Fruit fly (Drosophila melanogaster) whole organism, embryonic: ENCODE results near the gene IntS4.

Source experiments
- ATbp ChIP-seq: fragments of 200-800 bp; sonication (Bioruptor generic); optimal IDR thresholded peaks from 2 replicates; lab custom pipeline; 2017; ENCODE audit warnings: missing biosample characterization, mild to moderate bottlenecking, missing genetic modification characterization, missing genetic modification reagents
- Bteb2 ChIP-seq: fragments of 200-800 bp; sonication (Bioruptor generic); optimal IDR thresholded peaks from 2 replicates; lab custom pipeline; 2016; ENCODE audit warnings: missing biosample characterization, missing genetic modification characterization
- CG10321 ChIP-seq: fragments of 200-800 bp; sonication (Bioruptor generic); IDR thresholded peaks from 2 replicates; pipeline ENCODE4 v1.3.6; 2022; ENCODE audit warnings: missing biosample characterization, missing genetic modification characterization
- CG10959 ChIP-seq: fragments of 200-800 bp; sonication (Bioruptor generic); IDR thresholded peaks from 2 replicates; pipeline ENCODE4 v1.3.6; 2022; ENCODE audit warnings: missing biosample characterization, missing genetic modification characterization
- CG12155 ChIP-seq: fragments of 200-800 bp; sonication (Bioruptor generic); optimal IDR thresholded peaks from 3 replicates; lab custom pipeline; 2016; ENCODE audit warnings: missing biosample characterization, missing genetic modification characterization
- CG12219 ChIP-seq: fragments of 200-800 bp; sonication (Bioruptor generic); optimal IDR thresholded peaks from 3 replicates; lab custom pipeline; 2018; ENCODE audit warnings: missing biosample characterization, mild to moderate bottlenecking, missing genetic modification characterization
- CG12236 ChIP-seq: fragments of 200-800 bp; sonication (Bioruptor generic); optimal IDR thresholded peaks from 2 replicates; lab custom pipeline; 2016; ENCODE audit warnings: missing biosample characterization, missing genetic modification characterization
- CG13123 ChIP-seq: fragments of 200-800 bp; sonication (Bioruptor generic); optimal IDR thresholded peaks from 2 replicates; lab custom pipeline; 2016; ENCODE audit warnings: missing biosample characterization, missing genetic modification characterization
- CG13296 ChIP-seq: fragments of 200-800 bp; sonication (Bioruptor generic); optimal IDR thresholded peaks from 3 replicates; lab custom pipeline; 2018; ENCODE audit warnings: missing biosample characterization, mild to moderate bottlenecking, missing genetic modification characterization
- CG14014 ChIP-seq: fragments of 200-800 bp; sonication (Bioruptor generic); IDR thresholded peaks from 2 replicates; pipeline ENCODE4 v1.3.6; 2022; ENCODE audit warnings: missing biosample characterization, missing genetic modification characterization
- CG15269 ChIP-seq: fragments of 200-800 bp; sonication (Bioruptor generic); optimal IDR thresholded peaks from 2 replicates; lab custom pipeline; 2018; ENCODE audit warnings: missing biosample characterization, mild to moderate bottlenecking, missing genetic modification characterization, moderate library complexity
- CG1529 ChIP-seq: fragments of 200-800 bp; sonication (Bioruptor generic); optimal IDR thresholded peaks from 3 replicates; lab custom pipeline; 2018; ENCODE audit warnings: missing biosample characterization, missing genetic modification characterization
- CG15479 ChIP-seq: fragments of 200-800 bp; sonication (Bioruptor generic); optimal IDR thresholded peaks from 3 replicates; lab custom pipeline; 2019; ENCODE audit warnings: missing biosample characterization, mild to moderate bottlenecking, missing genetic modification characterization, moderate library complexity
- CG16863 ChIP-seq: fragments of 200-800 bp; sonication (Bioruptor generic); optimal IDR thresholded peaks from 3 replicates; lab custom pipeline; 2016; ENCODE audit warnings: missing biosample characterization, missing genetic modification characterization
- CG17359 ChIP-seq: fragments of 200-800 bp; sonication (Bioruptor generic); optimal IDR thresholded peaks from 3 replicates; lab custom pipeline; 2018; ENCODE audit warnings: missing biosample characterization, mild to moderate bottlenecking, missing genetic modification characterization, moderate library complexity
- CG17361 ChIP-seq: fragments of 200-800 bp; sonication (Bioruptor generic); IDR thresholded peaks from 3 replicates; pipeline ENCODE4 v1.3.6; 2022; ENCODE audit warnings: missing biosample characterization, missing genetic modification characterization
- CG2120 ChIP-seq: fragments of 200-800 bp; sonication (Bioruptor generic); optimal IDR thresholded peaks from 3 replicates; lab custom pipeline; 2016; ENCODE audit warnings: missing biosample characterization, missing genetic modification characterization
- CG31224 ChIP-seq: fragments of 200-800 bp; sonication (Bioruptor generic); IDR thresholded peaks from 2 replicates; pipeline ENCODE4 v1.3.6; 2022; ENCODE audit warnings: missing biosample characterization, missing genetic modification characterization
- CG3838 ChIP-seq: fragments of 200-800 bp; sonication (Bioruptor generic); optimal IDR thresholded peaks from 3 replicates; lab custom pipeline; 2016; ENCODE audit warnings: missing biosample characterization, missing genetic modification characterization
- CG4820 ChIP-seq: fragments of 200-800 bp; sonication (Bioruptor generic); optimal IDR thresholded peaks from 3 replicates; lab custom pipeline; 2016; ENCODE audit warnings: missing biosample characterization, missing genetic modification characterization
- CG6689 ChIP-seq: fragments of 200-800 bp; sonication (Bioruptor generic); IDR thresholded peaks from 2 replicates; pipeline ENCODE4 v1.3.6; 2022; ENCODE audit warnings: missing biosample characterization, missing genetic modification characterization
- CG6813 ChIP-seq: fragments of 200-800 bp; sonication (Bioruptor generic); optimal IDR thresholded peaks from 2 replicates; lab custom pipeline; 2017; ENCODE audit warnings: missing biosample characterization, missing genetic modification characterization, mild to moderate bottlenecking, moderate library complexity, missing genetic modification reagents
- CG7556 ChIP-seq: fragments of 200-800 bp; sonication (Bioruptor generic); optimal IDR thresholded peaks from 2 replicates; lab custom pipeline; 2017; ENCODE audit warnings: missing biosample characterization, mild to moderate bottlenecking, missing genetic modification characterization
- CG8290 ChIP-seq, 3 experiments: fragments of 200-800 bp; sonication (Bioruptor generic); optimal IDR thresholded peaks; 2 replicates each; lab custom pipeline; 2016 to 2019; ENCODE audit warnings: missing biosample characterization in 3 of 3, missing genetic modification characterization in 3 of 3, mild to moderate bottlenecking in 2 of 3, moderate library complexity in 1 of 3
- CG8478 ChIP-seq: fragments of >200 bp; optimal IDR thresholded peaks from 2 replicates; lab custom pipeline; 2018
- CTCF ChIP-seq: fragments of 200-800 bp; sonication (Bioruptor generic); optimal IDR thresholded peaks from 2 replicates; lab custom pipeline; 2017; ENCODE audit warnings: missing biosample characterization, mild to moderate bottlenecking, missing genetic modification characterization, moderate library complexity
- CrebB ChIP-seq: fragments of 200-800 bp; sonication (Bioruptor generic); optimal IDR thresholded peaks from 3 replicates; lab custom pipeline; 2018; ENCODE audit warnings: missing biosample characterization, mild to moderate bottlenecking, missing genetic modification characterization
- D19A ChIP-seq: fragments of 200-800 bp; optimal IDR thresholded peaks from 3 replicates; lab custom pipeline; 2019; ENCODE audit warnings: missing biosample characterization, mild to moderate bottlenecking, missing genetic modification characterization, moderate library complexity
- Dad ChIP-seq: fragments of 200-800 bp; sonication (Bioruptor generic); optimal IDR thresholded peaks from 3 replicates; lab custom pipeline; 2016; ENCODE audit warnings: missing biosample characterization, missing genetic modification characterization
- HLHmδ ChIP-seq: fragments of 200-800 bp; sonication (Bioruptor generic); optimal IDR thresholded peaks from 2 replicates; lab custom pipeline; 2018; ENCODE audit warnings: missing biosample characterization, mild to moderate bottlenecking, missing genetic modification characterization, moderate library complexity
- Hmx ChIP-seq: fragments of 200-800 bp; sonication (Bioruptor generic); optimal IDR thresholded peaks from 2 replicates; lab custom pipeline; 2016; ENCODE audit warnings: missing biosample characterization, missing genetic modification characterization
- Hr51 ChIP-seq, 2 experiments: fragments of 200-800 bp; sonication (Bioruptor generic); optimal IDR thresholded peaks; 2 replicates in 1 of 2; 3 replicates in 1 of 2; lab custom pipeline; 2016 to 2018; ENCODE audit warnings: missing biosample characterization in 2 of 2, missing genetic modification characterization in 2 of 2, mild to moderate bottlenecking in 1 of 2, moderate library complexity in 1 of 2
- MESR4 ChIP-seq: fragments of 200-800 bp; sonication (Bioruptor generic); optimal IDR thresholded peaks from 2 replicates; lab custom pipeline; 2018; ENCODE audit warnings: missing biosample characterization, mild to moderate bottlenecking, missing genetic modification characterization, moderate library complexity
- Max ChIP-seq: fragments of 200-800 bp; sonication (Bioruptor generic); optimal IDR thresholded peaks from 2 replicates; lab custom pipeline; 2016; ENCODE audit warnings: missing biosample characterization, mild to moderate bottlenecking, missing genetic modification characterization
- Meics ChIP-seq: fragments of 200-800 bp; sonication (Bioruptor generic); optimal IDR thresholded peaks from 2 replicates; lab custom pipeline; 2017; ENCODE audit warnings: missing biosample characterization, mild to moderate bottlenecking, missing genetic modification characterization
- Pdp1 ChIP-seq, 2 experiments: fragments of 200-800 bp; sonication (Bioruptor generic); optimal IDR thresholded peaks; 3 replicates each; lab custom pipeline; 2016; ENCODE audit warnings: missing biosample characterization in 2 of 2, missing genetic modification characterization in 2 of 2, mild to moderate bottlenecking in 1 of 2, moderate library complexity in 1 of 2
- Ravus ChIP-seq: fragments of 200-800 bp; sonication (Bioruptor generic); IDR thresholded peaks from 2 replicates; pipeline ENCODE4 v1.3.6; 2022; ENCODE audit warnings: missing biosample characterization, missing genetic modification characterization
- Xrp1 ChIP-seq: fragments of 200-800 bp; sonication (Bioruptor generic); IDR thresholded peaks from 2 replicates; pipeline ENCODE4 v1.3.6; 2022; ENCODE audit warnings: missing biosample characterization, missing genetic modification characterization
- bigmax ChIP-seq: fragments of 200-800 bp; sonication (Bioruptor generic); optimal IDR thresholded peaks from 2 replicates; lab custom pipeline; 2018; ENCODE audit warnings: missing biosample characterization, mild to moderate bottlenecking, missing genetic modification characterization
- cg ChIP-seq: fragments of 200-800 bp; sonication (Bioruptor generic); optimal IDR thresholded peaks from 3 replicates; lab custom pipeline; 2019; ENCODE audit warnings: missing biosample characterization, mild to moderate bottlenecking, missing genetic modification characterization, moderate library complexity
- crc ChIP-seq: fragments of 200-800 bp; sonication (Bioruptor generic); optimal IDR thresholded peaks from 2 replicates; lab custom pipeline; 2016; ENCODE audit warnings: missing biosample characterization, missing genetic modification characterization
- gcm2 ChIP-seq: fragments of 200-800 bp; sonication (Bioruptor generic); optimal IDR thresholded peaks from 2 replicates; lab custom pipeline; 2016; ENCODE audit warnings: missing biosample characterization, missing genetic modification characterization
- grau ChIP-seq: fragments of 200-800 bp; optimal IDR thresholded peaks from 3 replicates; lab custom pipeline; 2019; ENCODE audit warnings: missing biosample characterization, mild to moderate bottlenecking, missing genetic modification characterization, moderate library complexity
- kah ChIP-seq: fragments of 200-800 bp; sonication (Bioruptor generic); optimal IDR thresholded peaks from 2 replicates; lab custom pipeline; 2018; ENCODE audit warnings: missing biosample characterization, mild to moderate bottlenecking, missing genetic modification characterization
- nau ChIP-seq: fragments of 200-800 bp; sonication (Bioruptor generic); optimal IDR thresholded peaks from 3 replicates; lab custom pipeline; 2017; ENCODE audit warnings: missing biosample characterization, mild to moderate bottlenecking, missing genetic modification characterization, missing genetic modification reagents
- nmo ChIP-seq: fragments of 200-800 bp; sonication (Bioruptor generic); optimal IDR thresholded peaks from 2 replicates; lab custom pipeline; 2018; ENCODE audit warnings: missing biosample characterization, mild to moderate bottlenecking, missing genetic modification characterization, moderate library complexity
- pho ChIP-seq: fragments of 200-800 bp; sonication (Bioruptor generic); optimal IDR thresholded peaks from 2 replicates; lab custom pipeline; 2016; ENCODE audit warnings: missing biosample characterization, missing genetic modification characterization
- row ChIP-seq: fragments of 200-800 bp; sonication (Bioruptor generic); IDR thresholded peaks from 3 replicates; pipeline ENCODE4 v1.3.6; 2022; ENCODE audit warnings: missing biosample characterization, missing genetic modification characterization
- tin ChIP-seq: fragments of 200-800 bp; sonication (Bioruptor generic); optimal IDR thresholded peaks from 3 replicates; lab custom pipeline; 2016; ENCODE audit warnings: missing biosample characterization, missing genetic modification characterization
- vnd ChIP-seq: fragments of 200-800 bp; sonication (Bioruptor generic); IDR thresholded peaks from 3 replicates; pipeline ENCODE4 v1.3.6; 2022; ENCODE audit warnings: missing biosample characterization, missing genetic modification characterization; ENCODE audit not compliant: partially characterized antibody

IntS4 gene

DNA sequence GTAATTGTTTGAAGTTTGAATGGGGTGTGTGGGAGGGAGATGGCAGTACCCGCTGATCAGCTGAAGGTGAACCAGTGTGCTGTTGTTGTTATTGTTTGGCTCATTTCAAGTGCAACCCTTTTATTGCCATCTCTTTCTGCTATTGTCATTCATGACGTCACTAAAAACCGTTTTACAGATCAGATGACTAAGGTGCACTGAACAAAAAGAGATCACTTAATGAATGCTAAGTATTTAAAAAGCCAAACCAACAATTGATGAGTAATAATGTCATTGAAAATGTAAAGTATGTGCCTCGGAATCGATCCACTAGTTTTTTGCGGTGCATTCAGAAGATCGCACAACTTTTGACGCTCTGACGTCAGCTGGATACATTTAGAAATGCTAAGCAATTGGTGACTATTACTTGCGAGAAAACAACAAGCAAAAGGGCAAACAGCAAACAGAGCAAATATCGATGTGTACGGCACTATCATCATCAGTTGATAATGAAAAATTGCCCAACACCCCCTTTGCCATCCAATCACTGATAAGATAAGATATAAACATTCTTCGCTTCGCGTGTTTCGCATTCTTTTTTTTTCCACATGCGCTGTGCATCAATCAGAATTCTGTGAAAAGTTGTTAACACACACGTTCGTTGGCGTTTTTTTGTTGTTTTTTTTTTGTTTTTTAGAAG lies 16.2 kb upstream of the IntS4 start (continued):
- TF ChIP-seq HLHmδ (GFP tag; lab: Kevin White, UChicago), result no peak
- TF ChIP-seq bigmax, result no peak
- peak; percentile 14 for TF ChIP-seq CG12219
- TF ChIP-seq Hr51 (GFP tag; optimal IDR thresholded peaks at IDR 0.05; lab: Kevin White, UChicago), result peak; percentile 9 to 40
- TF ChIP-seq CG17361 (GFP tag; lab: Robert Waterston, UW), result no peak
- TF ChIP-seq CG1529 (GFP tag; lab: Kevin White, UChicago), result no peak
- peak; percentile 14 for TF ChIP-seq Bteb2 (GFP tag; lab: Kevin White, UChicago)
- TF ChIP-seq tin (GFP tag; lab: Kevin White, UChicago), result no peak
- TF ChIP-seq CG8478 (lab: Kevin White, UChicago), result no peak
- no peak for TF ChIP-seq CG3838 (GFP tag; lab: Kevin White, UChicago)
- TF ChIP-seq CG17359 (tag; lab: Kevin White, UChicago), result peak; percentile 51
- TF ChIP-seq CG31224 (GFP tag; lab: Robert Waterston, UW), result no peak
- TF ChIP-seq CG4820 (GFP tag; lab: Kevin White, UChicago), result no peak
- no peak for TF ChIP-seq nmo (GFP tag; lab: Kevin White, UChicago)
- TF ChIP-seq crc (GFP tag; lab: Kevin White, UChicago), result no peak
- TF ChIP-seq Xrp1 (GFP tag; lab: Robert Waterston, UW), result peak; percentile 46
- no peak for TF ChIP-seq CG12236
- no peak for TF ChIP-seq cg (GFP tag; lab: Kevin White, UChicago)
- no peak for TF ChIP-seq CG13123
- peak; percentile 9 for TF ChIP-seq CG16863 (GFP tag; lab: Kevin White, UChicago)
- TF ChIP-seq nau (GFP tag; lab: Kevin White, UChicago), result no peak
- TF ChIP-seq CrebB (tag; lab: Kevin White, UChicago), result peak; percentile 26
- TF ChIP-seq pho (GFP tag; lab: Kevin White, UChicago), result peak; percentile 9
- peak in 1 of 2 experiments; percentile 13 for TF ChIP-seq Pdp1 (GFP tag; optimal IDR thresholded peaks at IDR 0.05; lab: Kevin White, UChicago)
- TF ChIP-seq gcm2 (GFP tag; lab: Kevin White, UChicago), result no peak
- peak; percentile 36 for TF ChIP-seq CG15479 (GFP tag; lab: Kevin White, UChicago)
- peak; percentile 37 for TF ChIP-seq CG6813
- TF ChIP-seq CTCF (GFP tag; lab: Kevin White, UChicago), result no peak
- peak; percentile 14 for TF ChIP-seq CG7556
- no peak for TF ChIP-seq Max (GFP tag; lab: Kevin White, UChicago)
- peak; percentile 53 for TF ChIP-seq row (GFP tag; lab: Robert Waterston, UW)
- TF ChIP-seq CG2120 (GFP tag; lab: Kevin White, UChicago), result peak; percentile 44
- TF ChIP-seq grau, result peak; percentile 52
- TF ChIP-seq CG8290 (GFP tag; optimal IDR thresholded peaks at IDR 0.05; lab: Kevin White, UChicago), result no peak
- TF ChIP-seq CG8290 (tag; optimal IDR thresholded peaks at IDR 0.05; lab: Kevin White, UChicago), result peak in 1 of 2 experiments; percentile 55
- TF ChIP-seq CG6689 (GFP tag; lab: Robert Waterston, UW), result peak; percentile 81
- TF ChIP-seq Meics (GFP tag; lab: Kevin White, UChicago), result peak; percentile 43
- no peak for TF ChIP-seq Ravus (GFP tag; lab: Robert Waterston, UW)
- TF ChIP-seq Dad (GFP tag; lab: Kevin White, UChicago), result no peak
- peak; percentile 4 for TF ChIP-seq D19A (tag; lab: Kevin White, UChicago)
- TF ChIP-seq CG10959 (GFP tag; lab: Robert Waterston, UW), result no peak
- TF ChIP-seq CG10321 (GFP tag; lab: Robert Waterston, UW), result peak; percentile 75
- no peak for TF ChIP-seq Hmx
- TF ChIP-seq CG14014 (GFP tag; lab: Robert Waterston, UW), result peak; percentile 47; the same call in 1 of the 2 replicates
- TF ChIP-seq vnd (GFP tag; lab: Robert Waterston, UW), result no peak
- no peak for TF ChIP-seq MESR4 (GFP tag; lab: Kevin White, UChicago)
- TF ChIP-seq kah (GFP tag; lab: Kevin White, UChicago), result no peak
- TF ChIP-seq CG12155 (GFP tag; lab: Kevin White, UChicago), result peak; percentile 1
- TF ChIP-seq ATbp (GFP tag; lab: Kevin White, UChicago), result peak; percentile 20
- peak; percentile 50 for TF ChIP-seq CG15269 (tag; lab: Kevin White, UChicago)
- TF ChIP-seq CG13296 (GFP tag; lab: Kevin White, UChicago), result no peak
